Worm (Caenorhabditis elegans): ENCODE measurements around the gene nhr-76.

- TF ChIP-seq ceh-45 (GFP tag; IDR thresholded peaks at IDR 0.05) (no peak), elt-4 (tag; optimal IDR thresholded peaks at IDR 0.05) (no peak), unc-86 (tag; optimal IDR thresholded peaks at IDR 0.05) (no peak), unc-55 (GFP tag; optimal IDR thresholded peaks at IDR 0.05) (no peak), T23F11.4 (GFP tag; optimal IDR thresholded peaks at IDR 0.05) (no peak), pag-3 (tag; optimal IDR thresholded peaks at IDR 0.05; ENCODE audit: borderline replicate concordance) (no peak), pax-1 (tag; optimal IDR thresholded peaks at IDR 0.05) (no peak), hlh-15 (tag; optimal IDR thresholded peaks at IDR 0.05) (no peak), lin-11 (tag; optimal IDR thresholded peaks at IDR 0.05) (no peak), fkh-10 (GFP tag; optimal IDR thresholded peaks at IDR 0.05) (no peak), ceh-22 (tag; optimal IDR thresholded peaks at IDR 0.05) (no peak), nhr-11 (tag; optimal IDR thresholded peaks at IDR 0.05) (no peak), ceh-2 (tag; optimal IDR thresholded peaks at IDR 0.05) (no peak), eyg-1 (tag; optimal IDR thresholded peaks at IDR 0.05) (no peak)
These were observed 29.7 kb downstream of the nhr-76 start for ce11 chrIV:657046-657445.
